Fruit fly (Drosophila melanogaster): ENCODE measurements around the gene RnpS1.
A peak's percentile ranks its signal among the peaks of the same experiment; 100 is the strongest.

The RnpS1 gene

DNA sequence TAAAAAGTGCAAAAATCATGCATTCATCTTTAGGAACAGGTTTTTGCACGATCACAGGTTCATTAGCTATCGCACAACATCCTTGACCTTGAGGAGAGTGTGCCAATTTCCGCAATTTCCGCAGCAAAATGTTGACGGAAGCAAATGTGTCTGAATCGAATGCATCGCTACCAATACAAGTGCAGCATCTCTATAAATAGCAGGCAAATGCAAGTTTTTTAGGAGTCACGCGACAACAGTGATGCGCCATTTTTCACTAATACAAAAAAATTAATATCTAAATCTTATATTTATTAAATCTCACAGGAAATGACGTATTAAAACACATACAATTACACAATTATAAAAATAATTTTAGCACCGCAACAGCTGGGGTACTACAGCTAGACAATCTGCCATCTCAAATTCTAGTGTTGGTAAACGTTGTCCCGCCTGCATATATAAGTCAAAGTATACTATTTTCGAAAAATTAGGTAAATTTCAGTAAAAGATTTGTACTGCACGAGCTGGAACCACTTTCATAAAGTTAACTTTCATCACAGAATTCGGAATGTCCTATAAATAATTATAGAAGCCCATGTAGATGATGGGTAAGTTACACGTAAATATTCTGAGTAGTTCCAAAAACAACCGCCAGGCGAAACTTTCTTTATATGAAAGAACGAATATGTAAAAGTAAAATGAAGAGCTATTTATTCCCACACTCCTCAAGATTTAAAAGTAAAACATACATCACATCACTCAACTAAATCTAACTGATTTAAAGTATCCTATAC is 22.2 kb downstream of the RnpS1 start, which contains the start of gene CG9399 (continued):
- peak; percentile 98 for TF ChIP-seq ase (GFP tag; IDR thresholded peaks at IDR 0.05)
- TF ChIP-seq CG17361 (GFP tag; IDR thresholded peaks at IDR 0.05) = peak; percentile 97
- TF ChIP-seq Doc3 (GFP tag; IDR thresholded peaks at IDR 0.05; ENCODE audit: partially characterized antibody) = 0 out of 3 replicates have a peak, but pooled peaks have one; percentile 43
- peak; percentile 85 for TF ChIP-seq CG4328 (GFP tag; optimal IDR thresholded peaks at IDR 0.05)
- peak; percentile 44; the same call in 1 of the 2 replicates for TF ChIP-seq inv (GFP tag; IDR thresholded peaks at IDR 0.05; ENCODE audit: partially characterized antibody)
- peak; percentile 87 for TF ChIP-seq CG6765 (GFP tag; optimal IDR thresholded peaks at IDR 0.05)
- TF ChIP-seq chm (GFP tag; IDR thresholded peaks at IDR 0.05) = peak; percentile 98
- peak; percentile 92 for TF ChIP-seq D19A (tag; optimal IDR thresholded peaks at IDR 0.05)
- peak; percentile 96 for TF ChIP-seq dati (GFP tag; IDR thresholded peaks at IDR 0.05)
- no peak for TF ChIP-seq HLHmδ (GFP tag; optimal IDR thresholded peaks at IDR 0.05)
- TF ChIP-seq Chrac-16 (GFP tag; optimal IDR thresholded peaks at IDR 0.05) = peak; percentile 98
- TF ChIP-seq CG10209 (GFP tag; optimal IDR thresholded peaks at IDR 0.05) = peak; percentile 98
- TF ChIP-seq vvl (GFP tag; IDR thresholded peaks at IDR 0.05) = peak; percentile 99
- TF ChIP-seq cad (GFP tag; optimal IDR thresholded peaks at IDR 0.05) = no peak
- TF ChIP-seq CG4424 (GFP tag; optimal IDR thresholded peaks at IDR 0.05) = peak; percentile 97
- peak; percentile 96 for TF ChIP-seq CG6175 (GFP tag; IDR thresholded peaks at IDR 0.05)
- TF ChIP-seq en (GFP tag; optimal IDR thresholded peaks at IDR 0.05) = peak; percentile 69
- peak; percentile 93 for TF ChIP-seq sqz (GFP tag; optimal IDR thresholded peaks at IDR 0.05)
- TF ChIP-seq dimm (GFP tag; IDR thresholded peaks at IDR 0.05) = peak; percentile 97
- TF ChIP-seq CG12744 (GFP tag; optimal IDR thresholded peaks at IDR 0.05) = peak; percentile 93
- peak; percentile 97 for TF ChIP-seq dmrt11E (tag; optimal IDR thresholded peaks at IDR 0.05)
- TF ChIP-seq CG32532 (GFP tag; IDR thresholded peaks at IDR 0.05) = peak; percentile 96
- peak; percentile 87 for TF ChIP-seq CG11560 (tag; IDR thresholded peaks at IDR 0.05)
- peak; percentile 97 for TF ChIP-seq CG3407 (GFP tag; optimal IDR thresholded peaks at IDR 0.05)
- peak; percentile 89 for TF ChIP-seq onecut (GFP tag; IDR thresholded peaks at IDR 0.05)
- peak; percentile 95 for TF ChIP-seq Six4 (GFP tag; optimal IDR thresholded peaks at IDR 0.05)
- peak; percentile 98 for TF ChIP-seq Hr3 (GFP tag; optimal IDR thresholded peaks at IDR 0.05)
- TF ChIP-seq bbx (GFP tag; IDR thresholded peaks at IDR 0.05; ENCODE audit: partially characterized antibody) = peak; percentile 44
- TF ChIP-seq GATAe (GFP tag; conservative IDR thresholded peaks at IDR 0.05) = peak; percentile 90
- peak; percentile 99 for TF ChIP-seq Ptx1 (GFP tag; IDR thresholded peaks at IDR 0.05)
- TF ChIP-seq corto (GFP tag; optimal IDR thresholded peaks at IDR 0.05) = peak; percentile 94
- peak; percentile 92 for TF ChIP-seq CG11696 (GFP tag; IDR thresholded peaks at IDR 0.05)
- peak; percentile 98 for TF ChIP-seq Mrtf (GFP tag; IDR thresholded peaks at IDR 0.05)
- TF ChIP-seq CG5245 (GFP tag; optimal IDR thresholded peaks at IDR 0.05) = peak; percentile 94
- peak; percentile 94 for TF ChIP-seq ems (GFP tag; optimal IDR thresholded peaks at IDR 0.05)
- peak; percentile 93 to 94 for TF ChIP-seq Pdp1 (GFP tag; optimal IDR thresholded peaks at IDR 0.05)
- peak; percentile 89 for TF ChIP-seq Asciz (GFP tag; optimal IDR thresholded peaks at IDR 0.05)
- TF ChIP-seq mld (GFP tag; IDR thresholded peaks at IDR 0.05; ENCODE audit: partially characterized antibody) = no peak
- TF ChIP-seq Dip2 (GFP tag; IDR thresholded peaks at IDR 0.05) = peak; percentile 56
- TF ChIP-seq CG13296 (GFP tag; optimal IDR thresholded peaks at IDR 0.05) = peak; percentile 93
- peak; percentile 68 for TF ChIP-seq NK7.1 (GFP tag; optimal IDR thresholded peaks at IDR 0.05)
- peak; percentile 98 for TF ChIP-seq Gug (GFP tag; IDR thresholded peaks at IDR 0.05)
- TF ChIP-seq CG12299 (tag; optimal IDR thresholded peaks at IDR 0.05) = peak; percentile 95
- TF ChIP-seq org-1 (GFP tag; optimal IDR thresholded peaks at IDR 0.05) = peak; percentile 90
- peak; percentile 97 for TF ChIP-seq CG3726 (GFP tag; IDR thresholded peaks at IDR 0.05)
- TF ChIP-seq CG14965 (GFP tag; optimal IDR thresholded peaks at IDR 0.05; ENCODE audit: borderline replicate concordance) = peak; percentile 55
- peak; percentile 82 for TF ChIP-seq CG6654 (GFP tag; optimal IDR thresholded peaks at IDR 0.05)
- peak; percentile 89 for TF ChIP-seq CG7745 (tag; optimal IDR thresholded peaks at IDR 0.05)
- peak; percentile 98 for TF ChIP-seq tin (GFP tag; optimal IDR thresholded peaks at IDR 0.05)
